Worm (Caenorhabditis elegans): ENCODE measurements around the gene srx-20.

Gene srx-20

DNA sequence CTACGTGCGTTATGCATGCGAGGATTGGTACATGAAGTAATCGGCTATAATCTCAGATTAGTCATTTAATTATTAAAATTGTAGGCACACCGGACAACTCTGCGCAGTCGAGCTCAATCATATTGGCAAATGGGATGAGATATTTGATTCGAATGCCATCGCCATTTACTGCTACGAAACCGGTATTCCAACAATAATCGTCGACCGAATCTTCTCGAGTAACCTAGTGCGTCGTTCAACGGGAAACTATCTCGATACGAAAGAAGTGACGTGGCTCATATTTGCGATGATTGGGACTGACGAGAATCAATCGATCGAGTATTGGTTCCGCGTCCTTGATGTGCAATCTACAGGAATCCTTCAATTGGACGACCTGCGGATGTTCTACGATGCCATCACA is 36.7 kb downstream of the srx-20 start:
- TF ChIP-seq ceh-13 (GFP tag; optimal IDR thresholded peaks at IDR 0.05) (no peak), ets-7 (tag; optimal IDR thresholded peaks at IDR 0.05) (no peak), ceh-36 (tag; optimal IDR thresholded peaks at IDR 0.05) (no peak), hmg-4 (GFP tag; optimal IDR thresholded peaks at IDR 0.05) (no peak), scrt-1 (GFP tag; IDR thresholded peaks at IDR 0.05) (no peak)

DNA sequence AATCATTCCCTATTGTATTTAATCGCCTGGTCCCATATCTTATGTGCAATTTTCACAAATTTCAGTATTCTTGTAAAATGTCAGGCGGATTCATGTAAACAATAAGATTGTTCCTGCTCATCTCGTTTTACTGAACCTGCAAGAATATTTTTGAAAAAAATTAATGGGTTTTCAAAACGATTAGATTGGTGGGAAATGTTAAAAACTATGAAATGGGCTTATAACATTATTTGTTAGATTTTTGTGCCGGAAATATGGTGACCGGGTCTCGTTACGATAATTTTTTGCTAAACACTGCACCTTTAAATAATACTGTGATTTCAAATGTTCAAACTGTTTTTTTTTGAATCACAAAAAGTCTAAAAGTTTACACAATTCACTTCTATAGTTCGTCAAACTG is 37.5 kb downstream of the srx-20 start:
- TF ChIP-seq ceh-13 (GFP tag; optimal IDR thresholded peaks at IDR 0.05): no peak
- TF ChIP-seq sea-1 (GFP tag; conservative IDR thresholded peaks at IDR 0.05): no peak
- no peak for TF ChIP-seq hmbx-1 (tag; optimal IDR thresholded peaks at IDR 0.05)
- no peak for TF ChIP-seq B0310.2 (tag; optimal IDR thresholded peaks at IDR 0.05)
- no peak for TF ChIP-seq scrt-1 (GFP tag; IDR thresholded peaks at IDR 0.05)
- no peak for TF ChIP-seq ama-1 (optimal IDR thresholded peaks at IDR 0.05)
- no peak for TF ChIP-seq tra-4 (tag; optimal IDR thresholded peaks at IDR 0.05)
- no peak for TF ChIP-seq F13C5.2 (tag; optimal IDR thresholded peaks at IDR 0.05)
- TF ChIP-seq pes-1 (GFP tag; IDR thresholded peaks at IDR 0.05): no peak
- no peak for TF ChIP-seq tbx-11 (GFP tag; IDR thresholded peaks at IDR 0.05)
- no peak for TF ChIP-seq ets-7 (tag; optimal IDR thresholded peaks at IDR 0.05)
- no peak for TF ChIP-seq tbx-37 (GFP tag; conservative IDR thresholded peaks at IDR 0.05)
- no peak for TF ChIP-seq flt-1 (GFP tag; IDR thresholded peaks at IDR 0.05)

DNA sequence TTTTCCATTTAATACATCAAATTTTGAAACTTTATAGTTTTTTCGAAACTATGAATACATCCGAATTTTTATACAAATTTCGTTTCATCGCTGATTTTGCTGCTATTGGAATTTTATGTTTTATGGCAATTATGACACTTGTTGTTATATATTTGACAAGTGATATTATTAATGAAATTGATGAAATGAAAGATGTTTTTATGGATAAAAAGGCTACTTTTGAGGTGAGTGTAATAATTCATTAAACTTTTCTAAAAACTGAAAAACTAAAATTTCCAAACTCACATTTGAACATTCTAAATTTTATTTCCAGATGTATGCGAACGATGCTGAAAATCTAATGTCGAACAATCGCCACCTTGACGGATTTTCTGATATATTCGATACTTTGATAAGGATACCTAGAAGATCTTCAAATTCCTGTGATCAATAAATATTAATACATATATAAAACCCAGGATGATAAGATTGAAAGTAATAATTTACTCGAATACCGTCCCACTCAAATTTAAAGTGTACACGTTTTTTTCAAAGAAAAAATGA is 38.1 kb downstream of the srx-20 start, which contains the start of the genes T22D1.17 and T22D1.8:
Gene T22D1.17 (plus strand): TSS at position 51 of the 543 bp plus-strand sequence.
Gene T22D1.8 (minus strand): TSS at position 402 of the 543 bp plus-strand sequence.
- TF ChIP-seq ets-7 (tag; optimal IDR thresholded peaks at IDR 0.05) (no peak), ceh-36 (tag; optimal IDR thresholded peaks at IDR 0.05) (no peak), flt-1 (GFP tag; IDR thresholded peaks at IDR 0.05) (no peak)

DNA sequence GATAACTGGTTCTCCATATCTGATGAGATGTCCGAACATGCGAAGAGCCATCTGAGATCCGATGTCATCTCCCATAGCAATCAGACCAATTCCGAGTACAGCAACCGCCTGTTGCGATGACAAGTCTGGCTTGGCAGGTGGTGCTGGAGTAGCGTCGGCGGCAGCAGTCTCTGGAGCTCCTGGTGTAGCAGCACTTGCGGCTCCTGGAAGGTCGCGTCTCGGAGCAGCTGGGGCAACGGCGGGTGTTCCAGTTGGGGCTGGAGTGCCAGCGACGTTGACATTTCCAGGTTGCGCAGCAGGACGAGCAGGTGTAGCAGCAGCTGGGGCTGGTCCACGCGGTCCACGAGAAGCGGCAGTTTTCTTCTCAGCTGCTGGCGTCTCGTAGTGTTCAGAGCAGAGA is 39.6 kb downstream of the srx-20 start:
- TF ChIP-seq scrt-1 (GFP tag; IDR thresholded peaks at IDR 0.05) (no peak), ama-1 (optimal IDR thresholded peaks at IDR 0.05) (no peak), hmg-4 (GFP tag; optimal IDR thresholded peaks at IDR 0.05) (no peak), F13C5.2 (tag; optimal IDR thresholded peaks at IDR 0.05) (no peak), ets-7 (tag; optimal IDR thresholded peaks at IDR 0.05) (no peak), ceh-13 (GFP tag; optimal IDR thresholded peaks at IDR 0.05) (no peak), flt-1 (GFP tag; IDR thresholded peaks at IDR 0.05) (no peak), B0310.2 (tag; optimal IDR thresholded peaks at IDR 0.05) (no peak), hmbx-1 (tag; optimal IDR thresholded peaks at IDR 0.05) (no peak), pes-1 (GFP tag; IDR thresholded peaks at IDR 0.05) (no peak), tbx-11 (GFP tag; IDR thresholded peaks at IDR 0.05) (no peak), aly-1 (tag; optimal IDR thresholded peaks at IDR 0.05) (no peak), sea-1 (GFP tag; conservative IDR thresholded peaks at IDR 0.05) (no peak), tra-4 (tag; optimal IDR thresholded peaks at IDR 0.05) (no peak), tbx-37 (GFP tag; conservative IDR thresholded peaks at IDR 0.05) (no peak), hnd-1 (tag; optimal IDR thresholded peaks at IDR 0.05) (no peak), ceh-36 (tag; optimal IDR thresholded peaks at IDR 0.05) (no peak)

DNA sequence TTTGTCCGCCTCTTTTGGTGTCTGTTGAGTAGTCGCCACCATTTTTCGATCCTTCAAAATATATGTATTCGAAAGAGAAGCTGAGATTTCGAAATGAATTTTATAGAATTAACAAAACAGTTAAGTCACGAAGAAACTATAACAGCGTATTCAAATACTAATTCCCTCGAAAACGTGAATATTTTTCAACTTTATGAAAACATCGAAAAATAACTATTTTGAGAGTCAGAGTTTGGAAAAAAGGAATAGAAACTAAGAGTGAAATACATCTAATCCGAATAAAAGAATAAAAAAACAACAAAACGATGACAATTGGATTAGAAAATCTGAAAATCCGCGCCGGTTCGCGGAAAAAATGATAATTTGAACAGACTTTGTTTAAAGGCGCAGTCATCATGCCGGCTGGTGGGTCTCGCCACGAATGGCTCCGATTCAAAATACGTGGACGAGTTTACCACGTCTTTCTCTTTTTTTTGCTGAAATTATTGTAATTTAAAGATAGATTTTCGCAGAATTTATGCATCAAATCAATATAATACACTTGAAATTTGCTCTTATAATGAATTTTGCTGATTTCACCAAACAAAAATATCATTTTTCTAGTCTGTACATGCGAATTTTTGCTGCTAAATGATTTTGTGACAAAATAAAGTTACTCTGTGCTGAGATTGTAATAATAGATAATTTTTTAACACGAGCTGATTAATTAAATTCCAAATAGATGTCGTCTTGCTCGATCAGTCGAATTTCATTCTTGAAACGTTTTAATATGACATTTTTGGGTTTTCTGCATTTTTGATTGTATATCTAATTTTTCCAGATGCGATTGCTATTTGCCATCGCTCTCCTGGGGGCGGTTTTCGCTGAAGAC is 42.2 kb downstream of the srx-20 start, which contains the start of the genes rpn-1 and ribo-1:
Gene rpn-1 (minus strand): TSS at position 51 of the 871 bp plus-strand sequence.
Gene ribo-1 (plus strand): TSS at position 821 of the 871 bp plus-strand sequence.
- no peak for TF ChIP-seq tra-4 (tag; optimal IDR thresholded peaks at IDR 0.05)

DNA sequence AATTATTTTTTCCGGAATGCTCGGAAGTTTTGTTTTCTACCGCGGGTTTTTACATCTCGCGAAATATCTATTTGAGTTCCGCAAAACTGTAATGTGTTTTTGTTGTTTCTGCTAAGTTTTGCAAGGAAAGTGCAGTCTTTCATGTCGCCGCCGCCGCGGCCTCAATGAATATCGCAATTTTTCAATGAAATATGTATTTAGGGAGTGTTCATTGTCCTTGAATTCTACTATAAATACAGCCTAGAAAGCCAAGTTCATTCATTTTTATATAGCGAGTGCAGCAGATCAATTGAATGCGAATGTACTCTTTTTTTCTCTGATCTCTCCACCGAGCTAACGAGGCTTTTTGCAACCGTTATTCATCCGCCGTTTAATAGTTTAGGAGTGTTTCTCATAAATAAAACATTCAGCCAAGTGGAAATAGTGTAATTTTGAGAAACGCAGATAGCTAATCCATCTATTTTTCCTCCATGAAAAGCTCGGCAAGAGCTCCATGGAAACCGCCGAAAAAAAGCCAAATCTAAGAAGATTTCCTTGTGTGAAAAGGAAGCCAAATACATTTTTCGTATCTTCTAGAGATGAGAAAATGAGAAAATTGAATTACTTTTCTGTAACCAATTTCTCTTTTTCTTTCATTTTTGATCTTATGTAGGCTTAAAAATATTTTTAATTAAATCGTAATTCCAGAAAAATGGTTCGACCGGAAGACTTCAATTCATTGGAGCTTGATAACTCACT is 45.1 kb downstream of the srx-20 start, which contains the start of gene T22D1.3:
Gene T22D1.3 (plus strand): TSS at position 688 of the 738 bp plus-strand sequence.
- TF ChIP-seq hnd-1 (tag; optimal IDR thresholded peaks at IDR 0.05) (no peak), tbx-37 (GFP tag; conservative IDR thresholded peaks at IDR 0.05) (no peak), aly-1 (tag; optimal IDR thresholded peaks at IDR 0.05) (no peak), ceh-36 (tag; optimal IDR thresholded peaks at IDR 0.05) (no peak), ama-1 (optimal IDR thresholded peaks at IDR 0.05) (no peak), hmbx-1 (tag; optimal IDR thresholded peaks at IDR 0.05) (no peak), ceh-13 (GFP tag; optimal IDR thresholded peaks at IDR 0.05) (no peak), flt-1 (GFP tag; IDR thresholded peaks at IDR 0.05) (no peak), pes-1 (GFP tag; IDR thresholded peaks at IDR 0.05) (no peak), tra-4 (tag; optimal IDR thresholded peaks at IDR 0.05) (no peak), scrt-1 (GFP tag; IDR thresholded peaks at IDR 0.05) (no peak), tbx-11 (GFP tag; IDR thresholded peaks at IDR 0.05) (no peak), F13C5.2 (tag; optimal IDR thresholded peaks at IDR 0.05) (no peak), B0310.2 (tag; optimal IDR thresholded peaks at IDR 0.05) (no peak)

DNA sequence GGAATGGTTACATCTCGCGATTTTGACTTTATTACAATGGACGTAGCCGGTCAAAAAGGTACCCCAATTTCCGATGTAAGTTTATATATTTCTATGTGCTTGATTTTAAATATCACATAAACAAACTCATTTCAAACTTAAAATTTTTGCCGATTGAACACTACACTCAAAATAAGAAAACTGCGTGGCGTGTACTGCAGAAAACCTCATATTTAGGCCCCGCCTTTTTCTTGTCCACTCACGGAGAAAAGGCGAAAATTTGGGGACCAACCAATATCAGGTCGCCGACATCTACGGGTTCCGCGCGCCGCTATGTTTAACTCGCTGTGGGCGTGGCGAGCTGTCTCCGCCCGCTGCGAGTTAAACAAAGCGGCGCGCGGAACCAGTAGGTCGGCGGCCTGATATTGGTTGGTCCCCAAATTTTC is 46.3 kb downstream of the srx-20 start:
- 0 out of 2 replicates have a peak, but pooled peaks have one; percentile 16 for TF ChIP-seq scrt-1 (GFP tag; IDR thresholded peaks at IDR 0.05)
